Fruit fly (Drosophila melanogaster): ENCODE results near the gene CG9399.

Gene CG9399

dm6 chr3R:9527907-9528842, 45.8 kb downstream of the CG9399 start (continued):
- peak; percentile 66; the same call in 1 of the 3 replicates for TF ChIP-seq jigr1 (GFP tag; IDR thresholded peaks at IDR 0.05)
- no peak for TF ChIP-seq crol (GFP tag; IDR thresholded peaks at IDR 0.05)
- no peak for TF ChIP-seq hbn (GFP tag; IDR thresholded peaks at IDR 0.05; ENCODE audit: partially characterized antibody)
- TF ChIP-seq Bteb2 (GFP tag; optimal IDR thresholded peaks at IDR 0.05) = peak; percentile 78
- TF ChIP-seq mam (GFP tag; optimal IDR thresholded peaks at IDR 0.05) = peak; percentile 94
- TF ChIP-seq sd (tag; optimal IDR thresholded peaks at IDR 0.05) = peak; percentile 85
- TF ChIP-seq MBD-R2 (GFP tag; IDR thresholded peaks at IDR 0.05) = peak; percentile 88
- peak; percentile 41 to 73 for TF ChIP-seq bsh (GFP tag; optimal IDR thresholded peaks at IDR 0.05)
- TF ChIP-seq Sin3A (optimal IDR thresholded peaks at IDR 0.05) = no peak
- TF ChIP-seq hth (optimal IDR thresholded peaks at IDR 0.05) = no peak
- peak; percentile 64 for TF ChIP-seq CG10267 (tag; optimal IDR thresholded peaks at IDR 0.05)
- TF ChIP-seq grn (GFP tag; optimal IDR thresholded peaks at IDR 0.05) = peak; percentile 70
- no peak for TF ChIP-seq HLH4C (GFP tag; IDR thresholded peaks at IDR 0.05; ENCODE audit: partially characterized antibody)
- peak; percentile 72 for TF ChIP-seq CG18476 (GFP tag; optimal IDR thresholded peaks at IDR 0.05)
- peak; percentile 81 for TF ChIP-seq ATbp (GFP tag; optimal IDR thresholded peaks at IDR 0.05)
- TF ChIP-seq CG11504 (tag; optimal IDR thresholded peaks at IDR 0.05) = no peak
- TF ChIP-seq yki (optimal IDR thresholded peaks at IDR 0.05) = no peak
- TF ChIP-seq Oli (tag; optimal IDR thresholded peaks at IDR 0.05) = peak; percentile 75
- TF ChIP-seq phol (tag; optimal IDR thresholded peaks at IDR 0.05) = peak; percentile 75
- peak; percentile 82 for TF ChIP-seq ttk (GFP tag; IDR thresholded peaks at IDR 0.05)
- TF ChIP-seq CG32772 (GFP tag; IDR thresholded peaks at IDR 0.05) = peak; percentile 87
- no peak for TF ChIP-seq Dll (GFP tag; IDR thresholded peaks at IDR 0.05; ENCODE audit: partially characterized antibody)
- TF ChIP-seq Gsc (GFP tag; IDR thresholded peaks at IDR 0.05) = no peak
- peak; percentile 76 for TF ChIP-seq CG4328 (GFP tag; optimal IDR thresholded peaks at IDR 0.05)
- TF ChIP-seq crc (GFP tag; optimal IDR thresholded peaks at IDR 0.05) = peak; percentile 92
- peak; percentile 87 for TF ChIP-seq PHDP (tag; optimal IDR thresholded peaks at IDR 0.05)
- TF ChIP-seq oc (tag; optimal IDR thresholded peaks at IDR 0.05) = no peak
- TF ChIP-seq Camta (GFP tag; optimal IDR thresholded peaks at IDR 0.05) = peak; percentile 77
- TF ChIP-seq slbo (GFP tag; IDR thresholded peaks at IDR 0.05) = peak; percentile 93
- peak; percentile 98 for TF ChIP-seq CG32532 (GFP tag; IDR thresholded peaks at IDR 0.05)
- peak; percentile 91 for TF ChIP-seq wdn (GFP tag; IDR thresholded peaks at IDR 0.05)
- TF ChIP-seq lbe (GFP tag; optimal IDR thresholded peaks at IDR 0.05) = peak; percentile 95
- no peak for TF ChIP-seq Lhr (GFP tag; optimal IDR thresholded peaks at IDR 0.05)
- peak; percentile 61 for TF ChIP-seq Neu2 (GFP tag; optimal IDR thresholded peaks at IDR 0.05; ENCODE audit: borderline replicate concordance)
- peak; percentile 95 for TF ChIP-seq Fer1 (GFP tag; optimal IDR thresholded peaks at IDR 0.05)
- no peak for TF ChIP-seq CG8290 (GFP tag; optimal IDR thresholded peaks at IDR 0.05)
- peak in 1 of 2 experiments; percentile 94 for TF ChIP-seq CG8290 (tag; optimal IDR thresholded peaks at IDR 0.05)
- peak; percentile 90 for TF ChIP-seq jumu (GFP tag; optimal IDR thresholded peaks at IDR 0.05)
- peak; percentile 86 for TF ChIP-seq CG10543 (GFP tag; optimal IDR thresholded peaks at IDR 0.05)
- TF ChIP-seq CG10147 (GFP tag; optimal IDR thresholded peaks at IDR 0.05) = peak; percentile 84
- peak; percentile 78 for TF ChIP-seq Xbp1 (GFP tag; optimal IDR thresholded peaks at IDR 0.05)
- peak; percentile 63 for TF ChIP-seq sima (GFP tag; optimal IDR thresholded peaks at IDR 0.05)
- peak; percentile 80 for TF ChIP-seq CG7556 (GFP tag; optimal IDR thresholded peaks at IDR 0.05)
- TF ChIP-seq CG11456 (GFP tag; IDR thresholded peaks at IDR 0.05) = peak; percentile 93
- peak; percentile 95 for TF ChIP-seq NFAT (GFP tag; IDR thresholded peaks at IDR 0.05)
- peak; percentile 63 for TF ChIP-seq E2f2 (GFP tag; IDR thresholded peaks at IDR 0.05)
- TF ChIP-seq CG1647 (GFP tag; optimal IDR thresholded peaks at IDR 0.05) = peak; percentile 94
- peak; percentile 90 for TF ChIP-seq eyg (GFP tag; optimal IDR thresholded peaks at IDR 0.05)
- no peak for TF ChIP-seq CoRest (tag; optimal IDR thresholded peaks at IDR 0.05)
- no peak for TF ChIP-seq ato (GFP tag; IDR thresholded peaks at IDR 0.05; ENCODE audit: partially characterized antibody)

All from whole organism, embryonic.